Fruit fly (Drosophila melanogaster): Measurements from ENCODE around the gene CG43117.

CG43117 gene

DNA sequence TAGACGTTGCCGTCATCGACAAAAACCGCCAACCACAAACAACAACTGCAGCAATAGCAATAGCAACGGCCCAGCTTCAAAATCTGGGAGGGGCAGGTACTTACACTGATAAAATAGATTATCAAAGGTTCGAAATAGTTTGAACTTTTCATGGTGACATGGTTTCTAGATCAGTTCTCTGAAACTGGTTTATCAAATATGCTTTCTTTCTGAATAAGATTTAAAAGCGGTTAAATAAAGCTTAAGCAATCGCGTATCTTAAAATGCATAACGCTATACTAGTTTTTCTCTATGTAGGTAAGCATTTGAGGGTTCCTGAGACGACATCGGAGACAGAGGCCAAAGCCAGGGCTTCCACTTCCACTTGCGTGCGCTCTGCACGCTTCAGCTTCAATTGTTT, 45.8 kb downstream of the CG43117 start (continued):
- TF ChIP-seq Eip93F (GFP tag; optimal IDR thresholded peaks at IDR 0.05) (no peak), lz (GFP tag; optimal IDR thresholded peaks at IDR 0.05) (peak; percentile 12), Eip75B (GFP tag; optimal IDR thresholded peaks at IDR 0.05) (peak; percentile 38), Blimp-1 (GFP tag; optimal IDR thresholded peaks at IDR 0.05) (no peak), Ets96B (tag; optimal IDR thresholded peaks at IDR 0.05) (peak; percentile 45), pdm3 (GFP tag; optimal IDR thresholded peaks at IDR 0.05) (peak; percentile 58), achi (GFP tag; optimal IDR thresholded peaks at IDR 0.05) (peak; percentile 57), Smox (GFP tag; optimal IDR thresholded peaks at IDR 0.05) (no peak), net (GFP tag; optimal IDR thresholded peaks at IDR 0.05) (peak; percentile 19), CG8119 (GFP tag; IDR thresholded peaks at IDR 0.05) (peak; percentile 73), CG3919 (GFP tag; optimal IDR thresholded peaks at IDR 0.05) (peak; percentile 54), CG11762 (GFP tag; optimal IDR thresholded peaks at IDR 0.05; ENCODE audit: insufficient read depth) (peak; percentile 27), CG6808 (GFP tag; optimal IDR thresholded peaks at IDR 0.05) (peak; percentile 18), CG4318 (GFP tag; optimal IDR thresholded peaks at IDR 0.05) (peak; percentile 65), CG16779 (tag; optimal IDR thresholded peaks at IDR 0.05) (peak; percentile 11), vri (GFP tag; optimal IDR thresholded peaks at IDR 0.05) (no peak), CG11902 (GFP tag; optimal IDR thresholded peaks at IDR 0.05) (no peak), Hr4 (GFP tag; optimal IDR thresholded peaks at IDR 0.05) (peak; percentile 76), eg (GFP tag; IDR thresholded peaks at IDR 0.05) (peak; percentile 70), spab (GFP tag; optimal IDR thresholded peaks at IDR 0.05) (peak; percentile 41), topi (GFP tag; optimal IDR thresholded peaks at IDR 0.05) (no peak), CG10669 (GFP tag; optimal IDR thresholded peaks at IDR 0.05) (peak; percentile 34), Eip78C (GFP tag) (peak; percentile 84)

DNA sequence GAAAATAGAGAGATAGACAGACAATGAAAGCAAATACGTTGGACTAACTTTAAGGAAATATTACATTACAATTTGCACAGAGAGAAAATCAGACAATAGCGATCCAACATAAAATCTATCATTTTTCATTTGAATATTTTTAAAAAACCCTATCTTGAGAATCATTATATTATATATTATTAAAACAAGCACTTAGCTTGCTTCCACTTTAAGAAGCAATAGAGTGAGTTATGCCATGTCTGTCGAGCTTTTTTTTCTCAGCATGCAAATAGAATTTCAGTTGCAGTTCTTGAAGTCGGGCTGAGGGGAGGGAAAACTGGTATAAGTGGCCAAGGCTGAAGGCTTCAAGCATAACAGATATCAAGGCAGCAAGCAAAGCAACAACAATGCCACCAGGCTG, 47.5 kb downstream of the CG43117 start:
- TF ChIP-seq CG8632 (GFP tag; optimal IDR thresholded peaks at IDR 0.05) = peak; percentile 31
- no peak for TF ChIP-seq CG16779 (tag; optimal IDR thresholded peaks at IDR 0.05)
- no peak for TF ChIP-seq achi (GFP tag; optimal IDR thresholded peaks at IDR 0.05)
- TF ChIP-seq Eip78C (GFP tag) = peak; percentile 74
- TF ChIP-seq Eip93F (GFP tag; optimal IDR thresholded peaks at IDR 0.05) = no peak
- TF ChIP-seq CG10669 (GFP tag; optimal IDR thresholded peaks at IDR 0.05) = no peak
- TF ChIP-seq Hr4 (GFP tag; optimal IDR thresholded peaks at IDR 0.05) = no peak
- peak; percentile 6 for TF ChIP-seq CG34406 (GFP tag; optimal IDR thresholded peaks at IDR 0.05)
- TF ChIP-seq CG6792 (GFP tag; optimal IDR thresholded peaks at IDR 0.05) = no peak
- no peak for TF ChIP-seq Ets21C (GFP tag; optimal IDR thresholded peaks at IDR 0.05)
- TF ChIP-seq lz (GFP tag; optimal IDR thresholded peaks at IDR 0.05) = no peak
- TF ChIP-seq CG3032 (tag; optimal IDR thresholded peaks at IDR 0.05) = peak; percentile 28
- peak; percentile 7 for TF ChIP-seq CG6276 (GFP tag; optimal IDR thresholded peaks at IDR 0.05)
- TF ChIP-seq fd59A (GFP tag; optimal IDR thresholded peaks at IDR 0.05) = peak; percentile 4
- peak; percentile 53; the same call in 1 of the 3 replicates for TF ChIP-seq CG6163 (GFP tag; IDR thresholded peaks at IDR 0.05)
- TF ChIP-seq CG8119 (GFP tag; IDR thresholded peaks at IDR 0.05) = peak; percentile 50; the same call in 2 of the 3 replicates
- no peak for TF ChIP-seq spab (GFP tag; optimal IDR thresholded peaks at IDR 0.05)
- no peak for TF ChIP-seq dac (GFP tag; optimal IDR thresholded peaks at IDR 0.05)
- peak; percentile 63 for TF ChIP-seq CG15336 (GFP tag; IDR thresholded peaks at IDR 0.05)
- TF ChIP-seq topi (GFP tag; optimal IDR thresholded peaks at IDR 0.05) = no peak
- no peak for TF ChIP-seq esn (GFP tag; optimal IDR thresholded peaks at IDR 0.05)
- TF ChIP-seq CG6854 (GFP tag; optimal IDR thresholded peaks at IDR 0.05) = no peak
- TF ChIP-seq CG32006 (GFP tag; optimal IDR thresholded peaks at IDR 0.05) = peak; percentile 61
- no peak for TF ChIP-seq CG9139 (GFP tag; optimal IDR thresholded peaks at IDR 0.05)
- TF ChIP-seq CG11294 (GFP tag; IDR thresholded peaks at IDR 0.05) = no peak
- no peak for TF ChIP-seq Met (GFP tag; optimal IDR thresholded peaks at IDR 0.05)
- TF ChIP-seq Smox (GFP tag; optimal IDR thresholded peaks at IDR 0.05) = no peak
- TF ChIP-seq acj6 (GFP tag; optimal IDR thresholded peaks at IDR 0.05) = peak; percentile 28
- no peak for TF ChIP-seq vri (GFP tag; optimal IDR thresholded peaks at IDR 0.05)
- peak in 1 of 2 experiments; percentile 5 for TF ChIP-seq ss (GFP tag; optimal IDR thresholded peaks at IDR 0.05)
- no peak for TF ChIP-seq eg (GFP tag; IDR thresholded peaks at IDR 0.05)
- no peak for TF ChIP-seq Blimp-1 (GFP tag; optimal IDR thresholded peaks at IDR 0.05)
- no peak for TF ChIP-seq Lpt (GFP tag; optimal IDR thresholded peaks at IDR 0.05)
- TF ChIP-seq Eip75B (GFP tag; optimal IDR thresholded peaks at IDR 0.05) = no peak
- TF ChIP-seq Sox15 (GFP tag; optimal IDR thresholded peaks at IDR 0.05) = no peak
- peak; percentile 40 for TF ChIP-seq Ets96B (tag; optimal IDR thresholded peaks at IDR 0.05)
- no peak for TF ChIP-seq CG31627 (GFP tag; optimal IDR thresholded peaks at IDR 0.05)
- TF ChIP-seq CG8319 (GFP tag; optimal IDR thresholded peaks at IDR 0.05) = no peak
- TF ChIP-seq Hr39 (GFP tag; optimal IDR thresholded peaks at IDR 0.05) = no peak
- no peak for TF ChIP-seq CG3919 (GFP tag; optimal IDR thresholded peaks at IDR 0.05)
- TF ChIP-seq CG10631 (GFP tag; optimal IDR thresholded peaks at IDR 0.05) = peak; percentile 51
- TF ChIP-seq Sox102F (GFP tag; optimal IDR thresholded peaks at IDR 0.05) = no peak
- no peak for TF ChIP-seq CG6808 (GFP tag; optimal IDR thresholded peaks at IDR 0.05)
